Fruit fly (Drosophila melanogaster) whole organism, embryonic: ENCODE data around the gene Nsun2.
A peak's percentile ranks its signal among the peaks of the same experiment; 100 is the strongest.

Source experiments
- Aef1 ChIP-seq: fragments of 200-800 bp; sonication (Bioruptor generic); IDR thresholded peaks from 3 replicates; pipeline ENCODE4 v1.3.6; 2022; ENCODE audit warnings: missing biosample characterization, missing genetic modification characterization
- Bdp1 ChIP-seq: fragments of 200-800 bp; sonication (Bioruptor generic); optimal IDR thresholded peaks from 3 replicates; lab custom pipeline; 2016; ENCODE audit warnings: missing biosample characterization, missing genetic modification characterization
- Bgb ChIP-seq: fragments of 200-800 bp; sonication (Bioruptor generic); IDR thresholded peaks from 2 replicates; pipeline ENCODE4 v1.3.6; 2022; ENCODE audit warnings: missing biosample characterization, missing genetic modification characterization; ENCODE audit not compliant: partially characterized antibody
- CG10959 ChIP-seq: fragments of 200-800 bp; sonication (Bioruptor generic); IDR thresholded peaks from 2 replicates; pipeline ENCODE4 v1.3.6; 2022; ENCODE audit warnings: missing biosample characterization, missing genetic modification characterization
- CG10979 ChIP-seq: fragments of 200-800 bp; sonication (Bioruptor generic); optimal IDR thresholded peaks from 2 replicates; lab custom pipeline; 2018; ENCODE audit warnings: missing biosample characterization, mild to moderate bottlenecking, missing genetic modification characterization, moderate library complexity
- CG12391 ChIP-seq: fragments of 200-800 bp; sonication (Bioruptor generic); optimal IDR thresholded peaks from 3 replicates; lab custom pipeline; 2018; ENCODE audit warnings: missing biosample characterization, mild to moderate bottlenecking, missing genetic modification characterization, moderate library complexity
- CG14667 ChIP-seq: fragments of 200-800 bp; sonication (Bioruptor generic); IDR thresholded peaks from 2 replicates; pipeline ENCODE4 v1.3.6; 2022; ENCODE audit warnings: missing biosample characterization, missing genetic modification characterization
- CG1529 ChIP-seq: fragments of 200-800 bp; sonication (Bioruptor generic); optimal IDR thresholded peaks from 3 replicates; lab custom pipeline; 2018; ENCODE audit warnings: missing biosample characterization, missing genetic modification characterization
- CG15479 ChIP-seq: fragments of 200-800 bp; sonication (Bioruptor generic); optimal IDR thresholded peaks from 3 replicates; lab custom pipeline; 2019; ENCODE audit warnings: missing biosample characterization, mild to moderate bottlenecking, missing genetic modification characterization, moderate library complexity
- CG17328 ChIP-seq: fragments of 200-800 bp; sonication (Bioruptor generic); IDR thresholded peaks from 2 replicates; pipeline ENCODE4 v1.3.6; 2022; ENCODE audit warnings: missing biosample characterization, missing genetic modification characterization
- CG17612 ChIP-seq: fragments of 200-800 bp; sonication (Bioruptor generic); IDR thresholded peaks from 2 replicates; pipeline ENCODE4 v1.3.6; 2022; ENCODE audit warnings: missing biosample characterization, missing genetic modification characterization
- CG17912 ChIP-seq: fragments of 200-800 bp; sonication (Bioruptor generic); optimal IDR thresholded peaks from 2 replicates; lab custom pipeline; 2018; ENCODE audit warnings: missing biosample characterization, mild to moderate bottlenecking, missing genetic modification characterization
- CG18599 ChIP-seq: fragments of 200-800 bp; sonication (Bioruptor generic); optimal IDR thresholded peaks from 3 replicates; lab custom pipeline; 2017; ENCODE audit warnings: missing biosample characterization, missing genetic modification characterization, mild to moderate bottlenecking, moderate library complexity, missing genetic modification reagents
- CG3065 ChIP-seq: fragments of 200-800 bp; sonication (Bioruptor generic); optimal IDR thresholded peaks from 2 replicates; lab custom pipeline; 2016; ENCODE audit warnings: missing biosample characterization, missing genetic modification characterization
- CG3995 ChIP-seq: fragments of 200-800 bp; sonication (Bioruptor generic); optimal IDR thresholded peaks from 3 replicates; lab custom pipeline; 2016; ENCODE audit warnings: missing biosample characterization, missing genetic modification characterization
- CG4328 ChIP-seq: fragments of 200-800 bp; sonication (Bioruptor generic); optimal IDR thresholded peaks from 3 replicates; lab custom pipeline; 2017; ENCODE audit warnings: missing biosample characterization, missing genetic modification reagents, missing genetic modification characterization
- CG7271 ChIP-seq: fragments of 200-800 bp; sonication (Bioruptor generic); optimal IDR thresholded peaks from 2 replicates; lab custom pipeline; 2018; ENCODE audit warnings: missing biosample characterization, mild to moderate bottlenecking, missing genetic modification characterization, moderate library complexity
- CG8478 ChIP-seq: fragments of >200 bp; optimal IDR thresholded peaks from 2 replicates; lab custom pipeline; 2018
- CG8944 ChIP-seq: fragments of 200-800 bp; sonication (Bioruptor generic); optimal IDR thresholded peaks from 3 replicates; lab custom pipeline; 2016; ENCODE audit warnings: missing biosample characterization, missing genetic modification characterization
- CG9797 ChIP-seq: fragments of 200-800 bp; sonication (Bioruptor generic); optimal IDR thresholded peaks from 3 replicates; lab custom pipeline; 2018; ENCODE audit warnings: missing biosample characterization, mild to moderate bottlenecking, missing genetic modification characterization
- D19B ChIP-seq: fragments of 200-800 bp; sonication (Bioruptor generic); optimal IDR thresholded peaks from 2 replicates; lab custom pipeline; 2017; ENCODE audit warnings: missing biosample characterization, mild to moderate bottlenecking, missing genetic modification characterization
- Drgx ChIP-seq: fragments of 200-800 bp; sonication (Bioruptor generic); IDR thresholded peaks from 2 replicates; pipeline ENCODE4 v1.3.6; 2022; ENCODE audit warnings: missing biosample characterization, missing genetic modification characterization
- E2f1 ChIP-seq: fragments of 200-800 bp; sonication (Bioruptor generic); IDR thresholded peaks from 2 replicates; pipeline ENCODE4 v1.3.6; 2022; ENCODE audit warnings: missing biosample characterization, missing genetic modification characterization
- Gug ChIP-seq: fragments of 200-800 bp; sonication (Bioruptor generic); IDR thresholded peaks from 4 replicates; pipeline ENCODE4 v1.3.6; 2022; ENCODE audit warnings: missing biosample characterization, missing genetic modification characterization
- H15 ChIP-seq: fragments of 200-800 bp; sonication (Bioruptor generic); IDR thresholded peaks from 3 replicates; pipeline ENCODE4 v1.3.6; 2022; ENCODE audit warnings: missing biosample characterization, missing genetic modification characterization
- Jarid2 ChIP-seq: fragments of 200-800 bp; sonication (Bioruptor generic); optimal IDR thresholded peaks from 3 replicates; lab custom pipeline; 2017; ENCODE audit warnings: mild to moderate bottlenecking, missing biosample characterization, missing genetic modification reagents, missing genetic modification characterization
- Neu2 ChIP-seq: fragments of 200-800 bp; sonication (Bioruptor generic); optimal IDR thresholded peaks from 3 replicates; lab custom pipeline; 2016; ENCODE audit warnings: missing biosample characterization, missing genetic modification characterization, borderline replicate concordance
- Sox102F ChIP-seq: fragments of 200-800 bp; sonication (Bioruptor generic); optimal IDR thresholded peaks from 2 replicates; lab custom pipeline; 2018; ENCODE audit warnings: missing biosample characterization, mild to moderate bottlenecking, missing genetic modification characterization, moderate library complexity
- Xbp1 ChIP-seq: fragments of 200-800 bp; sonication (Bioruptor generic); optimal IDR thresholded peaks from 3 replicates; lab custom pipeline; 2016; ENCODE audit warnings: missing biosample characterization, mild to moderate bottlenecking, missing genetic modification characterization
- abd-A ChIP-seq: fragments of 200-800 bp; sonication (Bioruptor generic); optimal IDR thresholded peaks from 3 replicates; lab custom pipeline; 2019; ENCODE audit warnings: missing biosample characterization, mild to moderate bottlenecking, missing genetic modification characterization, moderate library complexity
- bab2 ChIP-seq: fragments of 200-800 bp; sonication (Bioruptor generic); optimal IDR thresholded peaks from 2 replicates; lab custom pipeline; 2016; ENCODE audit warnings: missing biosample characterization, missing genetic modification characterization
- bbx ChIP-seq: fragments of 200-800 bp; sonication (Bioruptor generic); IDR thresholded peaks from 2 replicates; pipeline ENCODE4 v1.3.6; 2022; ENCODE audit warnings: missing biosample characterization, missing genetic modification characterization; ENCODE audit not compliant: partially characterized antibody
- bigmax ChIP-seq: fragments of 200-800 bp; sonication (Bioruptor generic); optimal IDR thresholded peaks from 2 replicates; lab custom pipeline; 2018; ENCODE audit warnings: missing biosample characterization, mild to moderate bottlenecking, missing genetic modification characterization
- dpn ChIP-seq, 2 experiments: fragments of 200-800 bp; sonication (Bioruptor generic); optimal IDR thresholded peaks; 3 replicates each; lab custom pipeline; 2016; ENCODE audit warnings: missing biosample characterization in 2 of 2, missing genetic modification characterization in 2 of 2
- ewg ChIP-seq: fragments of 200-800 bp; sonication (Bioruptor generic); optimal IDR thresholded peaks from 3 replicates; lab custom pipeline; 2017; ENCODE audit warnings: mild to moderate bottlenecking, missing biosample characterization, missing genetic modification reagents, missing genetic modification characterization
- eyg ChIP-seq: fragments of 200-800 bp; sonication (Bioruptor generic); optimal IDR thresholded peaks from 3 replicates; lab custom pipeline; 2016; ENCODE audit warnings: missing biosample characterization, missing genetic modification characterization
- fd102C ChIP-seq: fragments of 200-800 bp; sonication (Bioruptor generic); optimal IDR thresholded peaks from 2 replicates; lab custom pipeline; 2018; ENCODE audit warnings: missing biosample characterization, mild to moderate bottlenecking, missing genetic modification characterization, moderate library complexity
- ftz-f1 ChIP-seq: fragments of 200-800 bp; sonication (Bioruptor generic); optimal IDR thresholded peaks from 2 replicates; lab custom pipeline; 2016; ENCODE audit warnings: missing biosample characterization, missing genetic modification characterization
- gce ChIP-seq: fragments of 200-800 bp; sonication (Bioruptor generic); IDR thresholded peaks from 3 replicates; pipeline ENCODE4 v1.3.6; 2022; ENCODE audit warnings: missing biosample characterization, missing genetic modification characterization
- inv ChIP-seq: fragments of 200-800 bp; sonication (Bioruptor generic); IDR thresholded peaks from 2 replicates; pipeline ENCODE4 v1.3.6; 2022; ENCODE audit warnings: missing biosample characterization, missing genetic modification characterization; ENCODE audit not compliant: partially characterized antibody
- lov ChIP-seq, 2 experiments: fragments of 200-800 bp in 1 of 2; fragments of >200 bp in 1 of 2; sonication (Bioruptor generic) in 1 of 2; IDR thresholded peaks in 1 of 2; optimal IDR thresholded peaks in 1 of 2; 2 replicates in 1 of 2; 3 replicates in 1 of 2; pipeline versions ENCODE4 v1.3.6 to Lab custom; 2017 to 2022; ENCODE audit warnings: missing biosample characterization in 1 of 2, missing genetic modification characterization in 1 of 2
- mld ChIP-seq: fragments of 200-800 bp; sonication (Bioruptor generic); IDR thresholded peaks from 3 replicates; pipeline ENCODE4 v1.3.6; 2022; ENCODE audit warnings: missing biosample characterization, missing genetic modification characterization; ENCODE audit not compliant: partially characterized antibody
- pb ChIP-seq: fragments of 200-800 bp; sonication (Bioruptor generic); optimal IDR thresholded peaks from 3 replicates; lab custom pipeline; 2016; ENCODE audit warnings: missing biosample characterization, missing genetic modification characterization
- peb ChIP-seq: fragments of 200-800 bp; sonication (Bioruptor generic); IDR thresholded peaks from 2 replicates; pipeline ENCODE4 v1.3.6; 2022; ENCODE audit warnings: missing biosample characterization, missing genetic modification characterization
- phol ChIP-seq: fragments of 200-800 bp; sonication (Bioruptor generic); optimal IDR thresholded peaks from 3 replicates; lab custom pipeline; 2018; ENCODE audit warnings: missing biosample characterization, mild to moderate bottlenecking, missing genetic modification characterization, moderate library complexity
- repo ChIP-seq: fragments of 200-800 bp; sonication (Bioruptor generic); optimal IDR thresholded peaks from 2 replicates; lab custom pipeline; 2016; ENCODE audit warnings: missing biosample characterization, missing genetic modification characterization
- sisA ChIP-seq: fragments of 200-800 bp; sonication (Bioruptor generic); IDR thresholded peaks from 2 replicates; pipeline ENCODE4 v1.3.6; 2022; ENCODE audit warnings: missing biosample characterization, missing genetic modification characterization
- sna ChIP-seq: fragments of 200-800 bp; sonication (Bioruptor generic); IDR thresholded peaks from 2 replicates; pipeline ENCODE4 v1.3.6; 2022; ENCODE audit warnings: missing biosample characterization, missing genetic modification characterization; ENCODE audit not compliant: partially characterized antibody
- tna ChIP-seq: fragments of 200-800 bp; sonication (Bioruptor generic); IDR thresholded peaks from 2 replicates; pipeline ENCODE4 v1.3.6; 2022; ENCODE audit warnings: missing biosample characterization, missing genetic modification characterization; ENCODE audit not compliant: partially characterized antibody
- zf30C ChIP-seq: fragments of 200-800 bp; sonication (Bioruptor generic); optimal IDR thresholded peaks from 3 replicates; lab custom pipeline; 2018; ENCODE audit warnings: missing biosample characterization, mild to moderate bottlenecking, missing genetic modification characterization

Gene Nsun2

dm6 chrX:4105830-4106233 lies 7.7 kb downstream of the Nsun2 start, which contains the start of gene cib (continued):
- peak; percentile 22 for TF ChIP-seq CG18599 (GFP tag; lab: Kevin White, UChicago)
- no peak for TF ChIP-seq CG4328 (GFP tag; lab: Kevin White, UChicago)
- TF ChIP-seq phol (tag; lab: Kevin White, UChicago), result peak; percentile 59
- TF ChIP-seq peb (GFP tag; lab: Robert Waterston, UW), result no peak
- peak; percentile 19 for TF ChIP-seq CG8478 (lab: Kevin White, UChicago)
- peak; percentile 90 for TF ChIP-seq bbx
- peak; percentile 98 for TF ChIP-seq CG9797 (GFP tag; lab: Kevin White, UChicago)
- TF ChIP-seq bigmax (GFP tag; lab: Kevin White, UChicago), result peak; percentile 23
- TF ChIP-seq Drgx (GFP tag; lab: Robert Waterston, UW), result peak; percentile 52
- TF ChIP-seq CG8944, result peak; percentile 15
- TF ChIP-seq D19B (GFP tag; lab: Kevin White, UChicago), result no peak
- no peak for TF ChIP-seq CG1529 (GFP tag; lab: Kevin White, UChicago)
- TF ChIP-seq Neu2 (GFP tag; lab: Kevin White, UChicago), result no peak
- peak; percentile 84; the same call in 2 of the 3 replicates for TF ChIP-seq mld (GFP tag; lab: Robert Waterston, UW)
- TF ChIP-seq dpn (GFP tag; optimal IDR thresholded peaks at IDR 0.05; lab: Kevin White, UChicago), result peak in 1 of 2 experiments; percentile 50
- TF ChIP-seq H15, result no peak
- no peak for TF ChIP-seq Bdp1 (GFP tag; lab: Kevin White, UChicago)
- TF ChIP-seq gce (GFP tag; lab: Robert Waterston, UW), result peak; percentile 56; the same call in 1 of the 3 replicates
- no peak for TF ChIP-seq CG15479 (GFP tag; lab: Kevin White, UChicago)
- peak; percentile 76 for TF ChIP-seq CG17912 (GFP tag; lab: Kevin White, UChicago)
- no peak for TF ChIP-seq CG7271 (tag; lab: Kevin White, UChicago)
- TF ChIP-seq CG14667 (GFP tag; lab: Robert Waterston, UW), result no peak
- TF ChIP-seq CG17328, result no peak
- TF ChIP-seq Jarid2, result peak; percentile 82
- TF ChIP-seq sna (GFP tag; lab: Robert Waterston, UW), result peak; percentile 68
- no peak for TF ChIP-seq abd-A (tag; lab: Kevin White, UChicago)
- no peak for TF ChIP-seq lov (optimal IDR thresholded peaks at IDR 0.05; lab: Kevin White, UChicago)
- TF ChIP-seq lov (GFP tag; IDR thresholded peaks at IDR 0.05; lab: Robert Waterston, UW), result no peak
- TF ChIP-seq CG12391, result peak; percentile 38
- TF ChIP-seq inv (GFP tag; lab: Robert Waterston, UW), result peak; percentile 68; the same call in 1 of the 2 replicates
- TF ChIP-seq tna, result peak; percentile 71
- peak; percentile 20 for TF ChIP-seq zf30C (GFP tag; lab: Kevin White, UChicago)
- TF ChIP-seq CG3065 (GFP tag; lab: Kevin White, UChicago), result no peak
- TF ChIP-seq repo (GFP tag; lab: Kevin White, UChicago), result no peak
- peak; percentile 26 for TF ChIP-seq CG10979 (tag; lab: Kevin White, UChicago)
- no peak for TF ChIP-seq CG3995 (GFP tag; lab: Kevin White, UChicago)
- TF ChIP-seq CG17612, result no peak
- TF ChIP-seq Sox102F (GFP tag; lab: Kevin White, UChicago), result no peak
- peak; percentile 89 for TF ChIP-seq Bgb (GFP tag; lab: Robert Waterston, UW)
- no peak for TF ChIP-seq bab2
- no peak for TF ChIP-seq Xbp1
- no peak for TF ChIP-seq eyg
- no peak for TF ChIP-seq Aef1 (GFP tag; lab: Robert Waterston, UW)
- TF ChIP-seq CG10959 (GFP tag; lab: Robert Waterston, UW), result no peak
- TF ChIP-seq ftz-f1 (GFP tag; lab: Kevin White, UChicago), result peak; percentile 55
- no peak for TF ChIP-seq fd102C (GFP tag; lab: Kevin White, UChicago)
- no peak for TF ChIP-seq sisA
- TF ChIP-seq Gug (GFP tag; lab: Robert Waterston, UW), result peak; percentile 19; the same call in 1 of the 4 replicates
- TF ChIP-seq pb, result no peak
- TF ChIP-seq E2f1 (GFP tag; lab: Robert Waterston, UW), result no peak
- no peak for TF ChIP-seq ewg (GFP tag; lab: Kevin White, UChicago)
